Worm (Caenorhabditis elegans): Measurements from ENCODE around the gene gldi-10.

DNA sequence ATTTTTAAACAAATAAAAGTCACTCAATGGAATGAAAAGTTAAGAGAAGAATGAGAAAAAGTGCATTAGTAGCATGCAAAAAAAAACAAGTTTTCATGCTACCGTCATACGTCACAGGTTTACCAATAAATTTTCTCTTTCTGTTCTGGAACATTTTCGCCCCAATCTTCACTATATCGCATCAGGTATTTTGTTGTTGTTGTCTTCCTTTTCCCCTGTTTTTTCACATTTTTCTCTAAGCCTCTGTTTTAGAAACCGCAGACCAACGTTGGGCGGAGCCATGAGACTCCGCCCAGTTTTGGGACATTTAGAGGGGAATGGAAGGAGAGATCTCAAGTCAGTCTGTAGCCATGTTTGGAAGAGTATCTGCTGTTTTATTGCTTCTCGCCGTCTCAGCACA, 10.7 kb upstream of the gldi-10 start, which contains the start of gene msa-1:
- TF ChIP-seq mls-2 (tag; optimal IDR thresholded peaks at IDR 0.05) (no peak), hlh-1 (tag; optimal IDR thresholded peaks at IDR 0.05) (no peak), unc-39 (tag; optimal IDR thresholded peaks at IDR 0.05) (no peak), snpc-4 (tag; optimal IDR thresholded peaks at IDR 0.05) (no peak), ztf-11 (tag; optimal IDR thresholded peaks at IDR 0.05) (no peak), nhr-76 (tag; optimal IDR thresholded peaks at IDR 0.05) (no peak)
